Worm (Caenorhabditis elegans): ENCODE measurements around the gene egl-8.

Gene egl-8

DNA sequence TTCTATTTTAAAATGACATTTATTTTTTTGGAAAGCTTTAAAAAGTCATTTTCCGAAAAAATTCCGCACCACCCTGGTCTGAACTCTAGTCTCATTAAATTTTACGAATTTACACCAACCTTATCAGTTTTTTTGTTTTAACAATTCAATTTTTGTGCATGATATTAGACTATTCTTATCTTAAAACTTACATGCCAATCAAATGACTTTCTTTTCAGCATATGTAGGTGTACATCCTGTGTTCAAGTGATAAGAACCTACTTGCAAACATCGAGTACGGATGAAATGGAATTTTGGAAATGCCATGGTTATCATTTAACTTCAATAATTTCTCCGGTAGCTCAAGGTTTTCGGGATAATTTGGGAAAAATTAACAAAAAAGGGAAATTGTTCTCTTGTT is 27.2 kb downstream of the egl-8 start:
- TF ChIP-seq unc-62 (GFP tag; optimal IDR thresholded peaks at IDR 0.05): no peak

ce11 chrV:48622-49021 is 28.0 kb downstream of the egl-8 start, which contains the start of gene B0348.1:
TSS of gene B0348.1 (plus strand) at chrV:48922.
- TF ChIP-seq unc-62 (GFP tag; optimal IDR thresholded peaks at IDR 0.05): no peak

ce11 chrV:53286-53685 is 32.7 kb downstream of the egl-8 start:
- TF ChIP-seq unc-62 (GFP tag; optimal IDR thresholded peaks at IDR 0.05): no peak

ce11 chrV:55946-56345 is 35.3 kb downstream of the egl-8 start, which contains the start of gene srt-52:
TSS of gene srt-52 (minus strand) at chrV:56046.
- TF ChIP-seq unc-62 (GFP tag; optimal IDR thresholded peaks at IDR 0.05): no peak

ce11 chrV:58971-59370 is 38.4 kb downstream of the egl-8 start, which contains the start of gene cyp-29A3:
TSS of gene cyp-29A3 (plus strand) at chrV:59239.
- TF ChIP-seq unc-62 (GFP tag; optimal IDR thresholded peaks at IDR 0.05): no peak

DNA sequence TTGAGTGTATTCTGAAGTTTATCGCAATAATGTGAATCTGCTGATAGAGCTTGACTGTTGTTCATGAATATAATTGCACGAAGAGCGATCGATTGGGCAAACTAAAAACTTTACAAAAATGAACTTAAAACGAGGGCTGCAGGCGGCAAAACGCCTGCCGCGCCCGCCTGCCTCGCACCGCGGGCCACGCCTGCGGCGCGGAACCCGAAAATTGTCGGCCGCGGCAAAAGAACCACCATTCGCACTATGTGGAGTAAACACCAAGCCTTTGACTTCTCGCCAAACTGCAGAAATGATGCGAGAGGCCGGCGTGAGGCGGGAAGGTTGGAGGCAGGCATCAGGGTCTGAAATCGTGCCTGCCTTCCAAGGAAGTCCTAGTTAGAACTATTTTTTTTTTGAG is 43.3 kb downstream of the egl-8 start:
- no peak for TF ChIP-seq unc-62 (GFP tag; optimal IDR thresholded peaks at IDR 0.05)

DNA sequence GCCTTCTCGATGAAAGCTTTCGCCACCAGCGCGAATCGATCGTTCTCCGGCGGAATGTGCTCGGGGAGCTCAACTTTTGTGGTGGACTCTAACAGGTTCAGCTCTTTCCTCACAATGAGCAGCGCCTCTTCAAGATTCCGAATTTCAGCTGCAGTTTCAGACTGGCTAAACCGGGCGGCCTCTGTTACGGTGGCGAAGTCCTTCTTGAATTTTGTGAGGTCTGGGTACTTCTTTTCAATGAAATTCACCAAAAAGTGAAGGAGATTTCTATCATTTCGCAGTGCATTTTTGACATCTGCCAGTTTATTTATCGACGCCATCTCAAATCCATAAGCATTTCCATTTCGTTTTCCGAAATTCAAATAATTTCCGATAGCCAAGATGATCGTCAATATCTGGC is 45.9 kb downstream of the egl-8 start:
- TF ChIP-seq unc-62 (GFP tag; optimal IDR thresholded peaks at IDR 0.05): no peak

DNA sequence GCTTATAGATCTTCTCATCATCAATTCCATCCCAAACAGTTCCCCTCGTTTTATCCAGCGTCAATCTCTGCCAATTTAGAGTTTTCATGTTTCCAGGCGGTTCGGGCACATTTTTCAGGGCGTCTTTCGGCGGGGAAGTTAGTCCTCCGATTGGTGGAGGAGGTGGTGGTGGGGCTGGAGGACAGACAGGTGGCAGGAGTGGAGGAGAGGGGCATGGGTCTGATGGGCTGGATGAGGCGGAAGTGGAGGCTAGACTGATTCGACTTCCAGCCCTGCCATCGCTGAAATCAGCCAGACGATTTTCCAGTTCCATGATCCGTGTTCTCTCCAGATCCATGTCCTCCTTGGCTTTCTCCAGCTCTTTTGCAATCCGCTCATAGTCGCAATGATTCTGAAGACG is 47.5 kb downstream of the egl-8 start:
- no peak for TF ChIP-seq unc-62 (GFP tag; optimal IDR thresholded peaks at IDR 0.05)

DNA sequence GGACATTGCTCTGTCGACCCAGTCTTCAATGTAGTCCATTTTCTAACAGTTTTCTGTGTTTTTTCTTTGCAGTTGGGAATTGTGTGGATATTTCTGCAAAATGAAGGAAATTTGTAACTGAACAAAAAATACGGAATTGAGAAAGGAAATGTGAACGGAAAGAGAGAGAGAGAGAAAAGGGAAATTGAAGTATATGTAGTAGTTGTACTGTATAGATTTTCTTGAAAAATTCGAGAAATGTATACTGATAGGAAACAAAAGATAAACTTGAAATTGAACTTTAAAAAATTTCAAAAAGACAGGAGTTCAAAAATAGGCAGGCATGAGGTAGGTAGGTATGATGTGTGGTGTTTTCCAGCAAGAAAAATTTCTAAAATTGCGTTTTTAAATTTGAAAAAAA is 63.1 kb downstream of the egl-8 start, which contains the start of gene daam-1:
Gene daam-1 (minus strand): TSS at position 101 of the 400 bp plus-strand sequence.
- no peak for TF ChIP-seq unc-62 (GFP tag; optimal IDR thresholded peaks at IDR 0.05)
